Worm (Caenorhabditis elegans) whole organism, young adult: ENCODE results near the gene fbxa-72.

ENCODE experiments used
- B0019.2 ChIP-seq: fragments of 200-800 bp; sonication (Bioruptor generic); conservative IDR thresholded peaks from 2 replicates; pipeline ENCODE4 v1.3.6; 2022; ENCODE audit warnings: missing genetic modification reagents, missing genetic modification characterization, missing compliant biosample characterization
- B0035.1 ChIP-seq: sonication (generic microtip); optimal IDR thresholded peaks from 2 replicates; lab custom pipeline; 2016; ENCODE audit warnings: missing genetic modification characterization, mild to moderate bottlenecking, missing compliant biosample characterization, missing genotype, missing genetic modification reagents
- B0336.3 ChIP-seq: fragments of 200-800 bp; sonication (Bioruptor generic); IDR thresholded peaks from 2 replicates; pipeline ENCODE4 v1.3.6; 2022; ENCODE audit warnings: missing genetic modification characterization, missing compliant biosample characterization
- C17E4.6 ChIP-seq: fragments of 200-800 bp; sonication (Bioruptor generic); IDR thresholded peaks from 2 replicates; pipeline ENCODE4 v1.3.6; 2022; ENCODE audit warnings: missing genetic modification reagents, missing genetic modification characterization, missing compliant biosample characterization
- F10E7.11 ChIP-seq: sonication (generic microtip); optimal IDR thresholded peaks from 2 replicates; lab custom pipeline; 2017; ENCODE audit warnings: mild to moderate bottlenecking, missing genetic modification characterization, moderate library complexity, missing compliant biosample characterization
- F57C9.4 ChIP-seq: sonication (generic microtip); optimal IDR thresholded peaks from 2 replicates; lab custom pipeline; 2017; ENCODE audit warnings: mild to moderate bottlenecking, missing genetic modification characterization, missing compliant biosample characterization
- Y53G8AR.9 ChIP-seq: fragments of 200-800 bp; sonication (Bioruptor generic); conservative IDR thresholded peaks from 2 replicates; pipeline ENCODE4 v1.3.6; 2022; ENCODE audit warnings: missing genetic modification reagents, missing genetic modification characterization, missing compliant biosample characterization
- ama-1 ChIP-seq, 3 experiments: fragments of 150-350 bp in 1 of 3; sonication (generic microtip) in 2 of 3; optimal IDR thresholded peaks; 2 replicates each; lab custom pipeline; 2014 to 2018; ENCODE audit warnings: missing biosample characterization in 2 of 3, missing genetic modification characterization in 2 of 3, missing genetic modification reagents in 2 of 3
- aptf-2 ChIP-seq: fragments of 200-800 bp; sonication (Bioruptor generic); conservative IDR thresholded peaks from 2 replicates; pipeline ENCODE4 v1.3.6; 2022; ENCODE audit warnings: missing genetic modification reagents, missing genetic modification characterization, missing compliant biosample characterization
- athp-1 ChIP-seq: sonication (generic microtip); optimal IDR thresholded peaks from 2 replicates; lab custom pipeline; 2017; ENCODE audit warnings: mild to moderate bottlenecking, missing genetic modification characterization, missing compliant biosample characterization
- bed-1 ChIP-seq: fragments of 200-800 bp; sonication (Bioruptor generic); IDR thresholded peaks from 2 replicates; pipeline ENCODE4 v1.3.6; 2022; ENCODE audit warnings: missing genetic modification reagents, missing genetic modification characterization, missing compliant biosample characterization
- cebp-2 ChIP-seq: fragments of 200-800 bp; sonication (Bioruptor generic); IDR thresholded peaks from 2 replicates; pipeline ENCODE4 v1.3.6; 2022; ENCODE audit warnings: missing genetic modification characterization, missing compliant biosample characterization
- ceh-79 ChIP-seq: sonication (generic microtip); optimal IDR thresholded peaks from 2 replicates; lab custom pipeline; 2017; ENCODE audit warnings: mild to moderate bottlenecking, missing genetic modification characterization, missing compliant biosample characterization
- dpff-1 ChIP-seq: sonication (generic microtip); optimal IDR thresholded peaks from 2 replicates; lab custom pipeline; 2017; ENCODE audit warnings: mild to moderate bottlenecking, missing genetic modification characterization, missing compliant biosample characterization
- efl-1 ChIP-seq: fragments of 150-350 bp; optimal IDR thresholded peaks from 2 replicates; lab custom pipeline; 2014; ENCODE audit warnings: missing biosample characterization, missing genetic modification reagents, missing genetic modification characterization
- ekl-4 ChIP-seq: fragments of 200-800 bp; sonication (Bioruptor generic); IDR thresholded peaks from 2 replicates; pipeline ENCODE4 v1.3.6; 2022; ENCODE audit warnings: missing genetic modification reagents, missing genetic modification characterization, missing compliant biosample characterization
- ets-4 ChIP-seq: fragments of 200-800 bp; sonication (Bioruptor generic); optimal IDR thresholded peaks from 2 replicates; lab custom pipeline; 2018; ENCODE audit warnings: mild to moderate bottlenecking, missing genetic modification characterization, missing compliant biosample characterization
- fkh-3 ChIP-seq: sonication (generic microtip); optimal IDR thresholded peaks from 2 replicates; lab custom pipeline; 2016; ENCODE audit warnings: mild to moderate bottlenecking, missing genetic modification characterization, missing compliant biosample characterization
- him-1 ChIP-seq: sonication (generic microtip); optimal IDR thresholded peaks from 2 replicates; lab custom pipeline; 2016; ENCODE audit warnings: missing genotype, missing genetic modification reagents, missing genetic modification characterization, missing compliant biosample characterization
- hmg-1.2 ChIP-seq: fragments of 200-800 bp; sonication (Bioruptor generic); IDR thresholded peaks from 2 replicates; pipeline ENCODE4 v1.3.6; 2022; ENCODE audit warnings: missing genetic modification reagents, missing genetic modification characterization, missing compliant biosample characterization
- let-607 ChIP-seq, 2 experiments: fragments of 200-800 bp in 1 of 2; sonication (Bioruptor generic) in 1 of 2; sonication (generic microtip) in 1 of 2; optimal IDR thresholded peaks; 2 replicates each; lab custom pipeline; 2016 to 2018; ENCODE audit warnings: mild to moderate bottlenecking in 2 of 2, missing compliant biosample characterization in 2 of 2, missing genetic modification characterization in 2 of 2, moderate library complexity in 2 of 2, missing genotype in 1 of 2
- lin-40 ChIP-seq: sonication (generic microtip); optimal IDR thresholded peaks from 2 replicates; lab custom pipeline; 2016; ENCODE audit warnings: missing genetic modification characterization, mild to moderate bottlenecking, missing compliant biosample characterization, missing genotype, missing genetic modification reagents
- lir-1 ChIP-seq: fragments of 200-800 bp; sonication (Bioruptor generic); conservative IDR thresholded peaks from 2 replicates; pipeline ENCODE4 v1.3.6; 2022; ENCODE audit warnings: missing genetic modification reagents, missing genetic modification characterization, missing compliant biosample characterization
- lsy-27 ChIP-seq: sonication (generic microtip); optimal IDR thresholded peaks from 2 replicates; lab custom pipeline; 2017; ENCODE audit warnings: missing genetic modification characterization, mild to moderate bottlenecking, missing compliant biosample characterization, antibody characterized with exemption, missing genotype, borderline replicate concordance; ENCODE audit not compliant: insufficient read depth
- mcd-1 ChIP-seq: fragments of 200-800 bp; sonication (Bioruptor generic); IDR thresholded peaks from 2 replicates; pipeline ENCODE4 v1.3.6; 2022; ENCODE audit warnings: missing genetic modification reagents, missing genetic modification characterization, missing compliant biosample characterization
- mxl-1 ChIP-seq: sonication (generic microtip); optimal IDR thresholded peaks from 2 replicates; lab custom pipeline; 2016; ENCODE audit warnings: missing genetic modification characterization, missing compliant biosample characterization
- nfya-2 ChIP-seq: fragments of 200-800 bp; sonication (Bioruptor generic); IDR thresholded peaks from 2 replicates; pipeline ENCODE4 v1.3.6; 2022; ENCODE audit warnings: missing genetic modification reagents, missing genetic modification characterization, missing compliant biosample characterization
- nhr-120 ChIP-seq: fragments of 200-800 bp; sonication (Bioruptor generic); IDR thresholded peaks from 2 replicates; pipeline ENCODE4 v1.3.6; 2022; ENCODE audit warnings: missing genetic modification characterization, missing compliant biosample characterization
- nhr-179 ChIP-seq: sonication (generic microtip); optimal IDR thresholded peaks from 2 replicates; lab custom pipeline; 2016; ENCODE audit warnings: mild to moderate bottlenecking, missing genetic modification characterization, missing compliant biosample characterization
- nhr-80 ChIP-seq: sonication (generic microtip); optimal IDR thresholded peaks from 2 replicates; lab custom pipeline; 2016; ENCODE audit warnings: missing genetic modification characterization, missing compliant biosample characterization
- nhr-90 ChIP-seq: sonication (generic microtip); optimal IDR thresholded peaks from 2 replicates; lab custom pipeline; 2016; ENCODE audit warnings: missing genotype, mild to moderate bottlenecking, missing genetic modification characterization, missing compliant biosample characterization
- pbrm-1 ChIP-seq: fragments of 200-800 bp; sonication (Bioruptor generic); IDR thresholded peaks from 2 replicates; pipeline ENCODE4 v1.3.6; 2022; ENCODE audit warnings: missing genetic modification reagents, missing genetic modification characterization, missing compliant biosample characterization
- rcor-1 ChIP-seq: fragments of 200-800 bp; sonication (Bioruptor generic); IDR thresholded peaks from 2 replicates; pipeline ENCODE4 v1.3.6; 2022; ENCODE audit warnings: missing genetic modification reagents, missing genetic modification characterization, missing compliant biosample characterization
- repo-1 ChIP-seq: sonication (generic microtip); optimal IDR thresholded peaks from 2 replicates; lab custom pipeline; 2017; ENCODE audit warnings: mild to moderate bottlenecking, missing genetic modification characterization, missing compliant biosample characterization
- sea-2 ChIP-seq: fragments of 200-800 bp; sonication (Bioruptor generic); IDR thresholded peaks from 2 replicates; pipeline ENCODE4 v1.3.6; 2022; ENCODE audit warnings: missing genetic modification characterization, missing compliant biosample characterization
- snpc-4 ChIP-seq, 5 experiments: fragments of 150-350 bp in 1 of 5; sonication (generic microtip) in 4 of 5; optimal IDR thresholded peaks; 2 replicates each; lab custom pipeline; 2014 to 2018; ENCODE audit warnings: missing genetic modification characterization in 5 of 5, missing biosample characterization in 3 of 5, antibody characterized with exemption in 2 of 5, mild to moderate bottlenecking in 2 of 5, missing compliant biosample characterization in 2 of 5, missing genotype in 2 of 5, moderate library complexity in 2 of 5, missing genetic modification reagents in 1 of 5
- tbp1 ChIP-seq: fragments of 200-800 bp; sonication (Bioruptor generic); optimal IDR thresholded peaks from 2 replicates; lab custom pipeline; 2018; ENCODE audit warnings: mild to moderate bottlenecking, missing genetic modification characterization, missing compliant biosample characterization
- unc-130 ChIP-seq: sonication (generic microtip); optimal IDR thresholded peaks from 2 replicates; lab custom pipeline; 2016; ENCODE audit warnings: missing genetic modification reagents, missing genetic modification characterization, missing compliant biosample characterization
- xnd-1 ChIP-seq: sonication (generic microtip); optimal IDR thresholded peaks from 2 replicates; lab custom pipeline; 2016; ENCODE audit warnings: missing genotype, missing genetic modification reagents, missing genetic modification characterization, missing compliant biosample characterization
- zfh-2 ChIP-seq: fragments of 200-800 bp; sonication (Bioruptor generic); conservative IDR thresholded peaks from 2 replicates; pipeline ENCODE4 v1.3.6; 2022; ENCODE audit warnings: missing genetic modification reagents, missing genetic modification characterization, missing compliant biosample characterization
- ztf-18 ChIP-seq: sonication (generic microtip); optimal IDR thresholded peaks from 2 replicates; lab custom pipeline; 2016; ENCODE audit warnings: missing genotype, mild to moderate bottlenecking, missing genetic modification characterization, missing compliant biosample characterization
- ztf-26 ChIP-seq: sonication (generic microtip); optimal IDR thresholded peaks from 2 replicates; lab custom pipeline; 2017; ENCODE audit warnings: missing genetic modification characterization, missing compliant biosample characterization
- ztf-3 ChIP-seq: fragments of 200-800 bp; sonication (Bioruptor generic); optimal IDR thresholded peaks from 2 replicates; lab custom pipeline; 2018; ENCODE audit warnings: mild to moderate bottlenecking, missing genetic modification characterization, missing compliant biosample characterization

fbxa-72 gene

ce11 chrV:719731-720130 is 43.2 kb upstream of the fbxa-72 start, which contains the start of gene srbc-40:
srbc-40 (minus strand) TSS chrV:719831.
- no peak for TF ChIP-seq aptf-2 (GFP tag; lab: Robert Waterston, UW)
- no peak for TF ChIP-seq lin-40 (tag; lab: Kevin White, UChicago)
- no peak for TF ChIP-seq tbp1 (GFP tag; lab: Kevin White, UChicago)
- no peak for TF ChIP-seq lir-1 (GFP tag; lab: Robert Waterston, UW)
- no peak for TF ChIP-seq ztf-26 (tag; lab: Kevin White, UChicago)
- TF ChIP-seq let-607 (tag; optimal IDR thresholded peaks at IDR 0.05; lab: Kevin White, UChicago): no peak
- no peak for TF ChIP-seq efl-1 (GFP tag; lab: Kevin White, UChicago)
- no peak for TF ChIP-seq fkh-3 (tag; lab: Kevin White, UChicago)
- TF ChIP-seq ztf-3 (GFP tag; lab: Kevin White, UChicago): no peak
- TF ChIP-seq cebp-2 (GFP tag; lab: Robert Waterston, UW): no peak
- no peak for TF ChIP-seq ztf-18 (tag; lab: Kevin White, UChicago)
- no peak for TF ChIP-seq unc-130 (GFP tag; lab: Kevin White, UChicago)
- no peak for TF ChIP-seq Y53G8AR.9
- no peak for TF ChIP-seq mxl-1 (tag; lab: Kevin White, UChicago)
- TF ChIP-seq rcor-1 (GFP tag; lab: Robert Waterston, UW): no peak
- TF ChIP-seq snpc-4 (GFP tag; optimal IDR thresholded peaks at IDR 0.05; lab: Kevin White, UChicago): no peak
- no peak for TF ChIP-seq snpc-4 (tag; optimal IDR thresholded peaks at IDR 0.05; lab: Kevin White, UChicago)
- no peak for TF ChIP-seq hmg-1.2 (GFP tag; lab: Robert Waterston, UW)
- TF ChIP-seq nhr-179: no peak
- no peak for TF ChIP-seq B0019.2

ce11 chrV:712882-713281 is 36.3 kb upstream of the fbxa-72 start, which contains the start of gene cyp-33C11:
cyp-33C11 (minus strand) TSS chrV:712982.
- TF ChIP-seq C17E4.6 (GFP tag; lab: Robert Waterston, UW) (no peak), ets-4 (GFP tag; lab: Kevin White, UChicago) (no peak), B0336.3 (no peak), xnd-1 (tag; lab: Kevin White, UChicago) (no peak), zfh-2 (GFP tag; lab: Robert Waterston, UW) (no peak), dpff-1 (tag; lab: Kevin White, UChicago) (no peak), B0035.1 (no peak)

- TF ChIP-seq nhr-80 (tag; lab: Kevin White, UChicago) (no peak), nhr-120 (no peak), nhr-90 (no peak)
Observed at ce11 chrV:708808-709207, 32.3 kb upstream of the fbxa-72 start, which contains the start of gene srbc-39. srbc-39 (plus strand) TSS chrV:709108.

ce11 chrV:706918-707317 is 30.4 kb upstream of the fbxa-72 start, which contains the start of gene srbc-38:
srbc-38 (plus strand) TSS chrV:707218.
- no peak for TF ChIP-seq F10E7.11 (tag; lab: Kevin White, UChicago)
- TF ChIP-seq mcd-1 (GFP tag; lab: Robert Waterston, UW): no peak
- no peak for TF ChIP-seq C17E4.6 (GFP tag; lab: Robert Waterston, UW)
- no peak for TF ChIP-seq sea-2 (GFP tag; lab: Robert Waterston, UW)
- TF ChIP-seq F57C9.4 (tag; lab: Kevin White, UChicago): no peak
- no peak for TF ChIP-seq pbrm-1 (GFP tag; lab: Robert Waterston, UW)
- TF ChIP-seq ama-1 (optimal IDR thresholded peaks at IDR 0.05; lab: Kevin White, UChicago): no peak
- TF ChIP-seq ama-1 (GFP tag; optimal IDR thresholded peaks at IDR 0.05; lab: Kevin White, UChicago): no peak
- no peak for TF ChIP-seq lsy-27 (tag; lab: Kevin White, UChicago)
- no peak for TF ChIP-seq B0019.2
- no peak for TF ChIP-seq nfya-2 (GFP tag; lab: Robert Waterston, UW)
- no peak for TF ChIP-seq athp-1
- TF ChIP-seq bed-1 (GFP tag; lab: Robert Waterston, UW): no peak
- TF ChIP-seq repo-1: no peak
- no peak for TF ChIP-seq ceh-79
- no peak for TF ChIP-seq ekl-4 (GFP tag; lab: Robert Waterston, UW)
- TF ChIP-seq him-1 (tag; lab: Kevin White, UChicago): no peak
